Comparison of ENCODE assay signal across 5 fruit fly cellular contexts in the genomic region with DNA sequence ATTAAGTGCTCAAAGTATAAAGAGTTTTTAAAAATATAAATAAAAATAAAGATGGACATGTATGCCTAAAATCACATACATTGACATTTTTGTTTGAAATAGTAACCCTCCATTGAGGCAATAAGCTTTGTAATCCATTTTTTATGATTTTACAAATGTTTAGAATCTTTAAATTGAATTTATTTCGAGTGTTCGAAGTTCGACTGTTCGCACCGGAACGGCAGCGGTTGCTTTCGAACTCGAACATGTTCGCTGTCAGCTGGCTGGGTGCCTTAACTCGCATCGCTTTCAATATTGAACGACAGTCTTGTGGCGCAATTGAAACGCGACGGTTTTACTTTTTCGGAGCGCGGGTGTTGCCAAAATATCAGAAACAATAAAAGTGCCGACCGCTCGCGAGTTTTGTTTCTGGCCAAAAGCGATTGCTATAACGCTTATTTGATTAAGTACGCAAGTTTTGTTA.
TF ChIP-seq lines count a peak whose summit lies in the region.

A gene (plus strand): TSS at position 299 of the 463 bp plus-strand sequence.

- no peak for TF ChIP-seq CTCF in whole organism, embryonic (GFP tag; optimal IDR thresholded peaks at IDR 0.05; lab: Kevin White, UChicago)

TF ChIP-seq in whole organism, adult, 20 proteins besides CTCF, POLR2A, EP300 and RAD21 (continues in another document):
- TF ChIP-seq CG1620 (GFP tag; optimal IDR thresholded peaks at IDR 0.05; lab: Kevin White, UChicago) (peak; percentile 18), CG7101 (tag; optimal IDR thresholded peaks at IDR 0.05; lab: Kevin White, UChicago) (peak; percentile 54), Crg-1 (GFP tag; optimal IDR thresholded peaks at IDR 0.05; lab: Kevin White, UChicago) (peak; percentile 75), bab1 (GFP tag; optimal IDR thresholded peaks at IDR 0.05; lab: Kevin White, UChicago) (peak; percentile 38), kay (GFP tag; lab: Kevin White, UChicago; ENCODE audit: borderline replicate concordance) (peak; percentile 38), ovo (GFP tag; optimal IDR thresholded peaks at IDR 0.05; lab: Kevin White, UChicago) (peak; percentile 50), cnc (optimal IDR thresholded peaks at IDR 0.05; lab: Kevin White, UChicago) (peak in 1 of 2 experiments; percentile 69), cic (GFP tag; optimal IDR thresholded peaks at IDR 0.05; lab: Kevin White, UChicago) (peak; percentile 57), CG33017 (tag; optimal IDR thresholded peaks at IDR 0.05; lab: Kevin White, UChicago) (peak; percentile 50), Clk (GFP tag; optimal IDR thresholded peaks at IDR 0.05; lab: Kevin White, UChicago) (peak; percentile 11), Hr96 (GFP tag; optimal IDR thresholded peaks at IDR 0.05; lab: Kevin White, UChicago) (peak; percentile 6), toe (GFP tag; optimal IDR thresholded peaks at IDR 0.05; lab: Kevin White, UChicago) (no peak), CG11617 (GFP tag; optimal IDR thresholded peaks at IDR 0.05; lab: Kevin White, UChicago) (peak; percentile 78), Mnt (GFP tag; optimal IDR thresholded peaks at IDR 0.05; lab: Kevin White, UChicago) (peak; percentile 59), CG14711 (tag; optimal IDR thresholded peaks at IDR 0.05; lab: Kevin White, UChicago) (no peak), CG7045 (GFP tag; optimal IDR thresholded peaks at IDR 0.05; lab: Kevin White, UChicago) (peak; percentile 52), CG12768 (GFP tag; optimal IDR thresholded peaks at IDR 0.05; lab: Kevin White, UChicago) (peak; percentile 49)

TF ChIP-seq in whole organism, embryonic, 481 proteins besides CTCF, POLR2A, EP300 and RAD21 (continues in another document):
- TF ChIP-seq Scr (GFP tag; IDR thresholded peaks at IDR 0.05; lab: Robert Waterston, UW; ENCODE audit: partially characterized antibody) = peak; percentile 37
- TF ChIP-seq CG10267 (tag; optimal IDR thresholded peaks at IDR 0.05; lab: Kevin White, UChicago) = peak; percentile 65
- TF ChIP-seq Taf1 (GFP tag; IDR thresholded peaks at IDR 0.05; lab: Robert Waterston, UW) = no peak
- peak; percentile 48 for TF ChIP-seq CG4820 (GFP tag; optimal IDR thresholded peaks at IDR 0.05; lab: Kevin White, UChicago)
- no peak for TF ChIP-seq Hr78 (GFP tag; optimal IDR thresholded peaks at IDR 0.05; lab: Kevin White, UChicago)
- no peak for TF ChIP-seq repo (GFP tag; optimal IDR thresholded peaks at IDR 0.05; lab: Kevin White, UChicago)
- peak; percentile 11 for TF ChIP-seq CG13624 (GFP tag; optimal IDR thresholded peaks at IDR 0.05; lab: Kevin White, UChicago)
- peak; percentile 48; the same call in 1 of the 2 replicates for TF ChIP-seq gsb (GFP tag; IDR thresholded peaks at IDR 0.05; lab: Robert Waterston, UW)
- TF ChIP-seq corto (GFP tag; optimal IDR thresholded peaks at IDR 0.05; lab: Kevin White, UChicago) = no peak
- peak; percentile 59; the same call in 1 of the 2 replicates for TF ChIP-seq rib (GFP tag; IDR thresholded peaks at IDR 0.05; lab: Robert Waterston, UW)
- peak; percentile 67; the same call in 1 of the 2 replicates for TF ChIP-seq CG42726 (GFP tag; IDR thresholded peaks at IDR 0.05; lab: Robert Waterston, UW; ENCODE audit: partially characterized antibody)
- no peak for TF ChIP-seq CG17912 (GFP tag; optimal IDR thresholded peaks at IDR 0.05; lab: Kevin White, UChicago)
- no peak for TF ChIP-seq fd3F (GFP tag; optimal IDR thresholded peaks at IDR 0.05; lab: Kevin White, UChicago)
- peak in 1 of 2 experiments; percentile 43 for TF ChIP-seq bsh (GFP tag; optimal IDR thresholded peaks at IDR 0.05; lab: Kevin White, UChicago)
- TF ChIP-seq BtbVII (GFP tag; optimal IDR thresholded peaks at IDR 0.05; lab: Kevin White, UChicago) = peak; percentile 80
- no peak for TF ChIP-seq Neu2 (GFP tag; optimal IDR thresholded peaks at IDR 0.05; lab: Kevin White, UChicago; ENCODE audit: borderline replicate concordance)

TF ChIP-seq in whole organism, prepupa, 60 proteins besides CTCF, POLR2A, EP300 and RAD21 (continues in another document):
- TF ChIP-seq ss (GFP tag; optimal IDR thresholded peaks at IDR 0.05; lab: Kevin White, UChicago) (peak; percentile 39 to 44), Sox14 (GFP tag; optimal IDR thresholded peaks at IDR 0.05; lab: Kevin White, UChicago) (peak; percentile 13), Ets96B (tag; optimal IDR thresholded peaks at IDR 0.05; lab: Kevin White, UChicago) (peak; percentile 63), CG3919 (GFP tag; optimal IDR thresholded peaks at IDR 0.05; lab: Kevin White, UChicago) (peak; percentile 58), CG11762 (GFP tag; optimal IDR thresholded peaks at IDR 0.05; lab: Kevin White, UChicago; ENCODE audit: insufficient read depth) (peak; percentile 22), OdsH (GFP tag; optimal IDR thresholded peaks at IDR 0.05; lab: Kevin White, UChicago) (peak; percentile 8), vri (GFP tag; optimal IDR thresholded peaks at IDR 0.05; lab: Kevin White, UChicago) (peak; percentile 86), salr (GFP tag; optimal IDR thresholded peaks at IDR 0.05; lab: Kevin White, UChicago) (no peak), Ets21C (GFP tag; optimal IDR thresholded peaks at IDR 0.05; lab: Kevin White, UChicago) (no peak), Eip75B (GFP tag; optimal IDR thresholded peaks at IDR 0.05; lab: Kevin White, UChicago) (no peak), CG34406 (GFP tag; optimal IDR thresholded peaks at IDR 0.05; lab: Kevin White, UChicago) (peak; percentile 8), spab (GFP tag; optimal IDR thresholded peaks at IDR 0.05; lab: Kevin White, UChicago) (peak; percentile 12), CG6276 (GFP tag; optimal IDR thresholded peaks at IDR 0.05; lab: Kevin White, UChicago) (peak; percentile 61), fkh (GFP tag; optimal IDR thresholded peaks at IDR 0.05; lab: Kevin White, UChicago) (peak; percentile 74), Lpt (GFP tag; optimal IDR thresholded peaks at IDR 0.05; lab: Kevin White, UChicago) (peak; percentile 14), dac (GFP tag; optimal IDR thresholded peaks at IDR 0.05; lab: Kevin White, UChicago) (no peak), CG9139 (GFP tag; optimal IDR thresholded peaks at IDR 0.05; lab: Kevin White, UChicago) (peak; percentile 31), Eip78C (GFP tag; lab: Kevin White, UChicago) (peak; percentile 65)

TF ChIP-seq in whole organism, pupa, 21 proteins besides CTCF, POLR2A, EP300 and RAD21 (continues in another document):
- TF ChIP-seq CG14655 (GFP tag; optimal IDR thresholded peaks at IDR 0.05; lab: Kevin White, UChicago) = no peak
- TF ChIP-seq CG8301 (tag; optimal IDR thresholded peaks at IDR 0.05; lab: Kevin White, UChicago) = peak; percentile 58
- TF ChIP-seq Snoo (tag; optimal IDR thresholded peaks at IDR 0.05; lab: Kevin White, UChicago) = peak; percentile 16
- TF ChIP-seq CG4496 (GFP tag; IDR thresholded peaks at IDR 0.05; lab: Robert Waterston, UW) = peak; percentile 78
- no peak for TF ChIP-seq CG15710 (tag; optimal IDR thresholded peaks at IDR 0.05; lab: Kevin White, UChicago)
- TF ChIP-seq EcR (GFP tag; optimal IDR thresholded peaks at IDR 0.05; lab: Kevin White, UChicago) = no peak
- TF ChIP-seq gl (tag; optimal IDR thresholded peaks at IDR 0.05; lab: Kevin White, UChicago) = peak; percentile 9
- no peak for TF ChIP-seq CG10348 (GFP tag; IDR thresholded peaks at IDR 0.05; lab: Robert Waterston, UW)
- TF ChIP-seq CG8159 (tag; optimal IDR thresholded peaks at IDR 0.05; lab: Kevin White, UChicago) = peak; percentile 31
- TF ChIP-seq Pif1B (GFP tag; optimal IDR thresholded peaks at IDR 0.05; lab: Kevin White, UChicago) = peak; percentile 23
- peak; percentile 59; the same call in 1 of the 2 replicates for TF ChIP-seq CG32121 (GFP tag; IDR thresholded peaks at IDR 0.05; lab: Robert Waterston, UW)
- no peak for TF ChIP-seq fd96Ca (GFP tag; IDR thresholded peaks at IDR 0.05; lab: Robert Waterston, UW)
- TF ChIP-seq rn (GFP tag; IDR thresholded peaks at IDR 0.05; lab: Robert Waterston, UW) = no peak
- peak; percentile 73 for TF ChIP-seq CG12605 (GFP tag; IDR thresholded peaks at IDR 0.05; lab: Robert Waterston, UW)
- TF ChIP-seq CG34367 (tag; optimal IDR thresholded peaks at IDR 0.05; lab: Kevin White, UChicago) = no peak
- TF ChIP-seq CG17806 (tag; optimal IDR thresholded peaks at IDR 0.05; lab: Kevin White, UChicago) = peak; percentile 52
- peak; percentile 61 for TF ChIP-seq D1 (tag; optimal IDR thresholded peaks at IDR 0.05; lab: Kevin White, UChicago)
- TF ChIP-seq Pif1A (GFP tag; optimal IDR thresholded peaks at IDR 0.05; lab: Kevin White, UChicago) = no peak
- TF ChIP-seq CG9948 (tag; optimal IDR thresholded peaks at IDR 0.05; lab: Kevin White, UChicago) = peak; percentile 36
- TF ChIP-seq CG13204 (GFP tag; optimal IDR thresholded peaks at IDR 0.05; lab: Kevin White, UChicago) = peak; percentile 57

TF ChIP-seq in whole organism, wandering third instar larva, 38 proteins besides CTCF, POLR2A, EP300 and RAD21 (continues in another document):
- TF ChIP-seq sage (GFP tag; optimal IDR thresholded peaks at IDR 0.05; lab: Kevin White, UChicago) (no peak), Jra (GFP tag; optimal IDR thresholded peaks at IDR 0.05; lab: Kevin White, UChicago) (peak; percentile 41), woc (GFP tag; optimal IDR thresholded peaks at IDR 0.05; lab: Kevin White, UChicago) (no peak), brk (GFP tag; optimal IDR thresholded peaks at IDR 0.05; lab: Kevin White, UChicago) (no peak), Hr78 (GFP tag; optimal IDR thresholded peaks at IDR 0.05; lab: Kevin White, UChicago) (no peak), usp (GFP tag; optimal IDR thresholded peaks at IDR 0.05; lab: Kevin White, UChicago) (no peak), Sp1 (GFP tag; optimal IDR thresholded peaks at IDR 0.05; lab: Kevin White, UChicago) (peak; percentile 53), N (GFP tag; optimal IDR thresholded peaks at IDR 0.05; lab: Kevin White, UChicago) (no peak), lola (GFP tag; optimal IDR thresholded peaks at IDR 0.05; lab: Kevin White, UChicago) (no peak), dl (GFP tag; optimal IDR thresholded peaks at IDR 0.05; lab: Kevin White, UChicago; ENCODE audit: insufficient read depth in 1 of 2, partially characterized antibody in 2 of 2) (peak in 1 of 2 experiments; percentile 4), br (GFP tag; optimal IDR thresholded peaks at IDR 0.05; lab: Kevin White, UChicago) (peak; percentile 78), Dif (GFP tag; optimal IDR thresholded peaks at IDR 0.05; lab: Kevin White, UChicago; ENCODE audit: partially characterized antibody) (peak; percentile 76), jim (GFP tag; optimal IDR thresholded peaks at IDR 0.05; lab: Kevin White, UChicago) (no peak), sv (GFP tag; optimal IDR thresholded peaks at IDR 0.05; lab: Kevin White, UChicago) (no peak), Dfd (GFP tag; optimal IDR thresholded peaks at IDR 0.05; lab: Kevin White, UChicago) (no peak), rgr (GFP tag; optimal IDR thresholded peaks at IDR 0.05; lab: Kevin White, UChicago) (peak; percentile 76), CrebA (GFP tag; optimal IDR thresholded peaks at IDR 0.05; lab: Kevin White, UChicago; ENCODE audit: borderline replicate concordance) (no peak), Abd-B (GFP tag; optimal IDR thresholded peaks at IDR 0.05; lab: Kevin White, UChicago) (no peak), dsf (GFP tag; optimal IDR thresholded peaks at IDR 0.05; lab: Kevin White, UChicago; ENCODE audit: borderline replicate concordance) (no peak), psq (GFP tag; optimal IDR thresholded peaks at IDR 0.05; lab: Kevin White, UChicago) (no peak), GATAd (GFP tag; optimal IDR thresholded peaks at IDR 0.05; lab: Kevin White, UChicago) (no peak)
